Worm (Caenorhabditis elegans): ENCODE measurements around the gene klp-11.

ce11 chrIV:8740952-8741438 lies 20.9 kb downstream of the klp-11 start, which contains the start of gene F21D5.6:
- TF ChIP-seq sptf-1 (tag; optimal IDR thresholded peaks at IDR 0.05) (no peak), nhr-76 (tag; optimal IDR thresholded peaks at IDR 0.05) (no peak), ztf-4 (tag; optimal IDR thresholded peaks at IDR 0.05) (no peak), ceh-82 (tag; optimal IDR thresholded peaks at IDR 0.05) (no peak), nhr-237 (tag; optimal IDR thresholded peaks at IDR 0.05) (no peak), C34B4.2 (tag; optimal IDR thresholded peaks at IDR 0.05) (no peak), unc-86 (tag; optimal IDR thresholded peaks at IDR 0.05) (no peak), mdl-1 (tag; optimal IDR thresholded peaks at IDR 0.05) (no peak), tbx-2 (tag; optimal IDR thresholded peaks at IDR 0.05) (no peak), lsy-2 (tag; optimal IDR thresholded peaks at IDR 0.05) (no peak), ama-1 (optimal IDR thresholded peaks at IDR 0.05) (no peak)
